Worm (Caenorhabditis elegans) whole organism, L4 larva: ENCODE results near the gene set-2.

Source experiments
- F49E8.2 ChIP-seq: sonication (generic microtip); optimal IDR thresholded peaks from 2 replicates; lab custom pipeline; 2016; ENCODE audit warnings: missing compliant biosample characterization, mild to moderate bottlenecking, missing genetic modification characterization, borderline replicate concordance
- R02D3.7 ChIP-seq: fragments of 150-350 bp; sonication (generic microtip); optimal IDR thresholded peaks from 3 replicates; lab custom pipeline; 2014; ENCODE audit warnings: missing biosample characterization, missing genetic modification characterization
- T20F7.1 ChIP-seq: fragments of 200-800 bp; sonication (Bioruptor generic); optimal IDR thresholded peaks from 2 replicates; lab custom pipeline; 2018; ENCODE audit warnings: mild to moderate bottlenecking, missing genetic modification characterization, missing compliant biosample characterization
- ZK337.2 ChIP-seq: fragments of 200-800 bp; sonication (Bioruptor generic); IDR thresholded peaks from 2 replicates; pipeline ENCODE4 v1.3.6; 2022; ENCODE audit warnings: missing genetic modification reagents, missing genetic modification characterization, missing compliant biosample characterization
- ZK546.5 ChIP-seq, 2 experiments: sonication (generic microtip); optimal IDR thresholded peaks; 2 replicates each; lab custom pipeline; 2017; ENCODE audit warnings: missing biosample characterization in 2 of 2, missing genetic modification characterization in 2 of 2
- aha-1 ChIP-seq: fragments of 150-350 bp; peaks from one replicate; lab custom pipeline; 2014; ENCODE audit warnings: missing biosample characterization, missing genetic modification characterization
- aly-2 ChIP-seq: sonication (generic microtip); optimal IDR thresholded peaks from 2 replicates; lab custom pipeline; 2018; ENCODE audit warnings: missing biosample characterization, missing genetic modification characterization
- attf-4 ChIP-seq: sonication (generic microtip); optimal IDR thresholded peaks from 3 replicates; lab custom pipeline; 2017; ENCODE audit warnings: missing biosample characterization, missing genetic modification characterization
- ceh-28 ChIP-seq: fragments of 150-350 bp; optimal IDR thresholded peaks from 2 replicates; lab custom pipeline; 2014; ENCODE audit warnings: missing biosample characterization, missing genetic modification reagents, missing genetic modification characterization
- ctbp-1 ChIP-seq: fragments of 200-800 bp; sonication (Bioruptor generic); IDR thresholded peaks from 2 replicates; pipeline ENCODE4 v1.3.6; 2022; ENCODE audit warnings: missing genetic modification reagents, missing genetic modification characterization, missing compliant biosample characterization
- daf-16 ChIP-seq, 3 experiments: sonication (generic microtip); optimal IDR thresholded peaks; 2 replicates each; lab custom pipeline; 2016 to 2017; ENCODE audit warnings: missing genetic modification characterization in 3 of 3, missing genetic modification reagents in 3 of 3, mild to moderate bottlenecking in 2 of 3, missing compliant biosample characterization in 2 of 3, missing biosample characterization in 1 of 3, moderate library complexity in 1 of 3
- daf-19 ChIP-seq: fragments of 200-800 bp; sonication (Bioruptor generic); conservative IDR thresholded peaks from 2 replicates; pipeline ENCODE4 v1.3.6; 2022; ENCODE audit warnings: missing genetic modification characterization, missing compliant biosample characterization
- dmd-6 ChIP-seq: fragments of 200-800 bp; sonication (Bioruptor generic); IDR thresholded peaks from 2 replicates; pipeline ENCODE4 v1.3.6; 2022; ENCODE audit warnings: missing genetic modification reagents, missing genetic modification characterization, missing compliant biosample characterization
- dmd-8 ChIP-seq: fragments of 200-800 bp; sonication (Bioruptor generic); IDR thresholded peaks from 2 replicates; pipeline ENCODE4 v1.3.6; 2022; ENCODE audit warnings: missing genetic modification characterization, missing compliant biosample characterization
- dpl-1 ChIP-seq: fragments of 150-350 bp; optimal IDR thresholded peaks from 2 replicates; lab custom pipeline; 2014; ENCODE audit warnings: missing biosample characterization, missing genetic modification reagents, missing genetic modification characterization
- egl-27 ChIP-seq: sonication (generic microtip); optimal IDR thresholded peaks from 3 replicates; lab custom pipeline; 2017; ENCODE audit warnings: missing biosample characterization, missing genetic modification reagents, missing genetic modification characterization
- fos-1 ChIP-seq: fragments of 150-350 bp; optimal IDR thresholded peaks from 2 replicates; lab custom pipeline; 2014; ENCODE audit warnings: missing biosample characterization, missing genetic modification characterization
- hlh-30 ChIP-seq: sonication (generic microtip); optimal IDR thresholded peaks from 2 replicates; lab custom pipeline; 2017; ENCODE audit warnings: antibody characterized with exemption, mild to moderate bottlenecking, missing genetic modification characterization, missing compliant biosample characterization; ENCODE audit not compliant: insufficient read depth
- lin-38 ChIP-seq: fragments of 200-800 bp; sonication (Bioruptor generic); IDR thresholded peaks from 2 replicates; pipeline ENCODE4 v1.3.6; 2022; ENCODE audit warnings: missing genetic modification reagents, missing genetic modification characterization, missing compliant biosample characterization
- mep-1 ChIP-seq: fragments of 150-350 bp; sonication (generic microtip); optimal IDR thresholded peaks from 3 replicates; lab custom pipeline; 2014; ENCODE audit warnings: missing biosample characterization, missing genetic modification characterization
- nhr-102 ChIP-seq: sonication (generic microtip); optimal IDR thresholded peaks from 2 replicates; lab custom pipeline; 2016; ENCODE audit warnings: mild to moderate bottlenecking, missing genetic modification characterization, moderate library complexity, missing compliant biosample characterization
- nhr-237 ChIP-seq: sonication (generic microtip); optimal IDR thresholded peaks from 2 replicates; lab custom pipeline; 2017; ENCODE audit warnings: missing biosample characterization, missing genetic modification characterization
- nhr-25 ChIP-seq: sonication (generic microtip); optimal IDR thresholded peaks from 2 replicates; lab custom pipeline; 2017; ENCODE audit warnings: missing genetic modification characterization, mild to moderate bottlenecking, missing compliant biosample characterization, antibody characterized with exemption, moderate library complexity, borderline replicate concordance; ENCODE audit not compliant: insufficient read depth
- nhr-28 ChIP-seq: fragments of 150-350 bp; optimal IDR thresholded peaks from 2 replicates; lab custom pipeline; 2014; ENCODE audit warnings: missing biosample characterization, missing genetic modification characterization
- nhr-6 ChIP-seq: fragments of 150-350 bp; optimal IDR thresholded peaks from 2 replicates; lab custom pipeline; 2014; ENCODE audit warnings: missing biosample characterization, missing genetic modification characterization
- snpc-1.2 ChIP-seq: fragments of 200-800 bp; sonication (Bioruptor generic); IDR thresholded peaks from 2 replicates; pipeline ENCODE4 v1.3.6; 2022; ENCODE audit warnings: missing genetic modification reagents, missing genetic modification characterization, missing compliant biosample characterization
- snpc-4 ChIP-seq: fragments of 150-350 bp; optimal IDR thresholded peaks from 2 replicates; lab custom pipeline; 2014; ENCODE audit warnings: missing biosample characterization, missing genetic modification characterization
- unc-62 ChIP-seq, 3 experiments: fragments of 150-350 bp in 1 of 3; sonication (generic microtip); optimal IDR thresholded peaks in 2 of 3; peaks in 1 of 3; 1 replicate in 1 of 3; 2 replicates in 2 of 3; lab custom pipeline; 2014 to 2017; ENCODE audit warnings: missing biosample characterization in 3 of 3, missing genetic modification characterization in 3 of 3, missing genetic modification reagents in 3 of 3, missing genotype in 1 of 3
- vab-7 ChIP-seq: fragments of 200-800 bp; sonication (Bioruptor generic); IDR thresholded peaks from 2 replicates; pipeline ENCODE4 v1.3.6; 2022; ENCODE audit warnings: missing genetic modification reagents, missing genetic modification characterization, missing compliant biosample characterization

The set-2 gene

ce11 chrIII:4899728-4900127 is 30.3 kb downstream of the set-2 start (continued):
- TF ChIP-seq snpc-4 (tag; lab: Kevin White, UChicago) (peak; percentile 12), snpc-1.2 (GFP tag; lab: Robert Waterston, UW) (peak; percentile 78), lin-38 (GFP tag; lab: Robert Waterston, UW) (peak; percentile 94), ceh-28 (peak; percentile 36), T20F7.1 (GFP tag; lab: Kevin White, UChicago) (peak; percentile 95), fos-1 (tag; lab: Kevin White, UChicago) (no peak), vab-7 (GFP tag; lab: Robert Waterston, UW) (peak; percentile 97), nhr-25 (tag; lab: Kevin White, UChicago) (peak; percentile 98), dmd-8 (GFP tag; lab: Robert Waterston, UW) (peak; percentile 58; the same call in 1 of the 2 replicates), ZK546.5 (tag; optimal IDR thresholded peaks at IDR 0.05; lab: Kevin White, UChicago) (peak in 1 of 2 experiments; percentile 59), daf-19 (GFP tag; lab: Robert Waterston, UW) (peak; percentile 96), egl-27 (tag; lab: Kevin White, UChicago) (peak; percentile 62), F49E8.2 (tag; lab: Kevin White, UChicago) (no peak), attf-4 (tag; lab: Kevin White, UChicago) (no peak), hlh-30 (tag; lab: Kevin White, UChicago) (peak; percentile 100), dpl-1 (GFP tag; lab: Kevin White, UChicago) (peak; percentile 93), nhr-237 (tag; lab: Kevin White, UChicago) (peak; percentile 77), nhr-102 (tag; lab: Kevin White, UChicago) (peak; percentile 98)

ce11 chrIII:4899035-4899578 is 30.9 kb downstream of the set-2 start, which contains the start of gene nhl-2:
TSS of gene nhl-2 (minus strand) at chrIII:4899085.
- TF ChIP-seq nhr-237 (tag; lab: Kevin White, UChicago), result no peak
- TF ChIP-seq aha-1 (tag; lab: Kevin White, UChicago), result peak; percentile 50
- peak; percentile 76 for TF ChIP-seq hlh-30 (tag; lab: Kevin White, UChicago)
- TF ChIP-seq dmd-6 (GFP tag; lab: Robert Waterston, UW), result peak; percentile 5; the same call in 1 of the 2 replicates

ce11 chrIII:4895313-4895712 is 34.7 kb downstream of the set-2 start:
- no peak for TF ChIP-seq nhr-6 (tag; lab: Kevin White, UChicago)
- peak in 1 of 2 experiments; percentile 91 for TF ChIP-seq unc-62 (GFP tag; optimal IDR thresholded peaks at IDR 0.05 in 1 of 2; lab: Kevin White, UChicago)
- no peak for TF ChIP-seq unc-62 (tag; optimal IDR thresholded peaks at IDR 0.05; lab: Kevin White, UChicago)

ce11 chrIII:4893540-4893939 is 36.5 kb downstream of the set-2 start, which contains the start of gene F26F4.6:
TSS of gene F26F4.6 (minus strand) at chrIII:4893640.
- TF ChIP-seq nhr-237 (tag; lab: Kevin White, UChicago), result no peak
- no peak for TF ChIP-seq mep-1
- no peak for TF ChIP-seq ctbp-1 (GFP tag; lab: Robert Waterston, UW)

- TF ChIP-seq aly-2 (tag; lab: Kevin White, UChicago), result no peak
- TF ChIP-seq lin-38 (GFP tag; lab: Robert Waterston, UW), result peak; percentile 45; the same call in 1 of the 2 replicates
- peak; percentile 70 for TF ChIP-seq aha-1 (tag; lab: Kevin White, UChicago)
These were observed 39.0 kb downstream of the set-2 start, which contains the start of gene F26F4.5 for ce11 chrIII:4890997-4891396. TSS of gene F26F4.5 (minus strand) at chrIII:4891252.

DNA sequence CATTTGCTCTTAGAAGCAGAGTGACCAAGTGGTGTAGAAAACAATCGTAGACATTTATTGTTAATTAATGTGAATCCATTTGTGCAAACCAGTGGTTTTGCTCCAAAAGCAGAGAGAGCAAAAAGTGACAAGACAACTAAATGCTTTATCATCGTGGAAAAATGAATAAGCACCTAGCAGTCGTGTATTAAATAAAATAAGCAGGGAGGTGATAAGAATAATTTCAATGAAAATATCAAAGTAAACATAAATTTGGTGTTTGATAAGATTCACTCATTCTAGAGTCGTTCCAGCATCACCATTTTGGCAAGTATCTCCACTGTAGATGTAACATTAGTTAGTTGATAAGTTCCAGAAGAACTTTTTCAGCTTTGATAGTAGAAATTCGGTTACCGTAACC is 42.7 kb downstream of the set-2 start, which contains the start of gene clec-6:
TSS of gene clec-6 (minus strand) at position 154 of the 400 bp plus-strand sequence.
- peak; percentile 36; the same call in 1 of the 2 replicates for TF ChIP-seq dmd-6 (GFP tag; lab: Robert Waterston, UW)
- no peak for TF ChIP-seq daf-16 (GFP tag; optimal IDR thresholded peaks at IDR 0.05; lab: Kevin White, UChicago)
- TF ChIP-seq daf-16 (tag; optimal IDR thresholded peaks at IDR 0.05; lab: Kevin White, UChicago), result peak; percentile 42
- TF ChIP-seq R02D3.7 (tag; lab: Kevin White, UChicago), result no peak
- TF ChIP-seq ZK337.2, result no peak
- TF ChIP-seq nhr-28, result peak; percentile 8
